Worm (Caenorhabditis elegans) whole organism, L1 larva: ENCODE data around the gene ZK899.6.

Source experiments
- ama-1 ChIP-seq: fragments of 150-350 bp; optimal IDR thresholded peaks from 2 replicates; lab custom pipeline; 2014
- ceh-82 ChIP-seq, 3 experiments: fragments of 150-350 bp in 1 of 3; sonication (generic microtip) in 2 of 3; optimal IDR thresholded peaks; 2 replicates each; lab custom pipeline; 2014 to 2017; ENCODE audit warnings: missing biosample characterization in 3 of 3, missing genetic modification characterization in 3 of 3
- ces-1 ChIP-seq: fragments of 150-350 bp; optimal IDR thresholded peaks from 2 replicates; lab custom pipeline; 2014; ENCODE audit warnings: missing biosample characterization, missing genetic modification reagents, missing genetic modification characterization
- egl-13 ChIP-seq: sonication (generic microtip); optimal IDR thresholded peaks from 2 replicates; lab custom pipeline; 2016; ENCODE audit warnings: missing genotype, missing genetic modification reagents, missing genetic modification characterization, missing compliant biosample characterization
- egl-27 ChIP-seq, 2 experiments: fragments of 150-350 bp in 1 of 2; sonication (generic microtip); optimal IDR thresholded peaks; 3 replicates each; lab custom pipeline; 2017 to 2018; ENCODE audit warnings: missing biosample characterization in 2 of 2, missing genetic modification characterization in 2 of 2, missing genetic modification reagents in 2 of 2
- elt-3 ChIP-seq, 6 experiments: fragments of 150-350 bp in 1 of 6; sonication (generic microtip); optimal IDR thresholded peaks; 2 replicates each; lab custom pipeline; 2017 to 2018; ENCODE audit warnings: missing biosample characterization in 6 of 6, missing genetic modification characterization in 6 of 6, inconsistent platforms in 1 of 6
- lin-39 ChIP-seq: fragments of 150-350 bp; optimal IDR thresholded peaks from 2 replicates; lab custom pipeline; 2014; ENCODE audit warnings: missing biosample characterization, missing genetic modification reagents, missing genetic modification characterization
- nhr-19 ChIP-seq: fragments of 200-800 bp; sonication (Bioruptor generic); conservative IDR thresholded peaks from 2 replicates; pipeline ENCODE4 v1.3.6; 2022; ENCODE audit warnings: missing genetic modification characterization, missing compliant biosample characterization
- nhr-76 ChIP-seq: sonication (generic microtip); optimal IDR thresholded peaks from 2 replicates; lab custom pipeline; 2017; ENCODE audit warnings: missing biosample characterization, missing genetic modification characterization
- sptf-1 ChIP-seq: fragments of 150-350 bp; optimal IDR thresholded peaks from 2 replicates; lab custom pipeline; 2014; ENCODE audit warnings: missing biosample characterization, missing genetic modification characterization
- unc-130 ChIP-seq: fragments of 150-350 bp; optimal IDR thresholded peaks from 2 replicates; lab custom pipeline; 2017; ENCODE audit warnings: missing biosample characterization, missing genetic modification characterization, inconsistent platforms
- unc-62 ChIP-seq: fragments of 150-350 bp; optimal IDR thresholded peaks from 2 replicates; lab custom pipeline; 2014; ENCODE audit warnings: missing biosample characterization, missing genetic modification reagents, missing genetic modification characterization
- zag-1 ChIP-seq: fragments of 150-350 bp; optimal IDR thresholded peaks from 2 replicates; lab custom pipeline; 2014; ENCODE audit warnings: missing biosample characterization, missing genetic modification characterization

DNA sequence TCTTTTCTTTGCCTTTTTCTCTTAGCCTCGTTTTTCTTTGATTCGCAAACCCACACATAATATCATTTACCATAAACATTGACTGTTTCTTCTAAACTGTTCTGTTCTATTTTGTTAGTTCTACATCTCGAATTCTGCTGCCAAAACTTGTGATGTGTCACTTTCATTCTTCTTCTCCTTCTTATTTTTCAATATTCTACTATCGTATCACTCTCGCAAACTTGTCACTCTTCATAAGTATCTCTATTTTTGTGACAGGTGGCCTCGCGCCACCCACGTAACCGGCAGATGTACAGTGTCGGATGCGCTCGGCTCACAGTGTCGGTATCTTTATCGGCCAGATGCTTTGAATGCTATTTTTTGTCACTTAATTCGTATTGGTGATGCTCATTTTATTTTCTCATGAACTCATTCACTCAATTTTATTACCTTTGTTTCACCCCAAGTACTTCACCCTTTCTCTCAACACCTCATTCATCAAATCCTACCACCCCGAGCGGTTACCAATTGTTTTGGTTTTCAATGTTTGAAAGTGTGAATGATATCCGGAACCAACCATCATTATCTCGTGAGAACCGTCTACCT is 45.4 kb downstream of the ZK899.6 start:
- TF ChIP-seq unc-62 (GFP tag; lab: Kevin White, UChicago): no peak
- TF ChIP-seq zag-1: no peak
- TF ChIP-seq unc-130 (tag; lab: Kevin White, UChicago): peak; percentile 3
- peak in 1 of 6 experiments; percentile 1 for TF ChIP-seq elt-3 (tag; optimal IDR thresholded peaks at IDR 0.05; lab: Kevin White, UChicago)
- no peak for TF ChIP-seq sptf-1 (tag; lab: Kevin White, UChicago)
- TF ChIP-seq ceh-82 (tag; optimal IDR thresholded peaks at IDR 0.05; lab: Kevin White, UChicago): no peak
- no peak for TF ChIP-seq egl-27 (tag; optimal IDR thresholded peaks at IDR 0.05; lab: Kevin White, UChicago)
- TF ChIP-seq egl-13 (tag; lab: Kevin White, UChicago): no peak
- no peak for TF ChIP-seq nhr-19 (GFP tag; lab: Robert Waterston, UW)
- TF ChIP-seq ces-1 (GFP tag; lab: Kevin White, UChicago): no peak
- TF ChIP-seq nhr-76: no peak
- no peak for TF ChIP-seq lin-39 (tag; lab: Kevin White, UChicago)
- no peak for TF ChIP-seq ama-1
